Worm (Caenorhabditis elegans): ENCODE results near the gene marb-1.

Gene marb-1

DNA sequence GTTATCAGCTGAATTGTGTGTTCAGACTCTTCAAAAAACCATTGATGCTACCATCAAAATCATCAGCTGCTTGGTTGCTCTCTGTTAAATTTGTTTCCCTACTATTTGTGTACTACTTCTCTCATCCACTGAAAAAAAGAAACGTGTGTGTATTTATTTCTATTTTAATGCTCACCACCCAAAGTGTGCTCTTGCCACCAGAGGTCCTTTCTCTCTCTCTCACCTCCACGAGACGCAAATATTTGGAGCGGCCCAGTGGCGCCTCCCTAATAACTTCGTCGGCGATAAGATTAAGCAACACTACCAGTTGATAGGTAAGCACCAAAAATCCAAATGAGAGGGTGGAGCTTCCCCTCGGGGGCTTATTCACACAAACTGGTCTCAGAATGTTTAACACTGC lies 8.0 kb downstream of the marb-1 start:
- TF ChIP-seq ceh-83 (GFP tag; optimal IDR thresholded peaks at IDR 0.05): no peak
- no peak for TF ChIP-seq cnd-1 (tag; optimal IDR thresholded peaks at IDR 0.05)
- no peak for TF ChIP-seq elt-3 (tag; optimal IDR thresholded peaks at IDR 0.05)
- TF ChIP-seq sem-2 (GFP tag; optimal IDR thresholded peaks at IDR 0.05): no peak
- TF ChIP-seq ham-2 (GFP tag; optimal IDR thresholded peaks at IDR 0.05): no peak
- no peak for TF ChIP-seq lsy-2 (tag; optimal IDR thresholded peaks at IDR 0.05)
- no peak for TF ChIP-seq nhr-28 (tag; optimal IDR thresholded peaks at IDR 0.05)
- TF ChIP-seq zip-8 (tag; optimal IDR thresholded peaks at IDR 0.05): no peak
- TF ChIP-seq mep-1 (tag; optimal IDR thresholded peaks at IDR 0.05): no peak
- TF ChIP-seq bed-3 (GFP tag; optimal IDR thresholded peaks at IDR 0.05): no peak
- TF ChIP-seq unc-39 (tag; optimal IDR thresholded peaks at IDR 0.05): no peak
- TF ChIP-seq pha-4 (tag; optimal IDR thresholded peaks at IDR 0.05): no peak

DNA sequence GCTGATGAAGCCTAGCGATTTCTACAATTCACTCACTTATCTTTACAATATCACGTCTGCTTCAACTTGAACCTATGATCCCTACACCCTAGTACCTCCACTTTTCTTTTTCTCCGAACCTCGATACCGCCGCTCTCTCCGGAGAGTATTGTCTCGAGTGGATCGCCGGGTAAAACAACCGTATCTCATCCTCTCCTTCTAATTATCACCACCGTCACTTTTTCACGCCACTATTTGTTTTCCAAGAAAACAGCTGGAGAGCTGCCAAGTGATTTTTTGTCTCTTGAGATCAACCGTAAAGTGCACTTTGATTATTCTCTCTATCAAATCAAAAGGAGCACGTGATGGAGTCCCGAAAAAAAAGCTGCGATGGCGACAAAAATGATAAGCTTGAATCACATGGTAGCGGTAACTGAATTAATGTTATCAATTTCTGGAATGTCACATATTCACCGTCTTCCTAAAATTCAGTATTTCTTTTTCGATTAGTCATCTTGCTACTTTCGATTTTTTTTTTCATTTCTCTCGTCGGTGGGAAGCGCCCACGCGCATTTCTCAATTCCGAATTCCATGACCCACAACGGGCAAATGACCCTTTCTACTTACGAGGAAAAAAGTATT lies 9.2 kb downstream of the marb-1 start:
- TF ChIP-seq lsy-2 (tag; optimal IDR thresholded peaks at IDR 0.05) (no peak), ceh-83 (GFP tag; optimal IDR thresholded peaks at IDR 0.05) (no peak), nhr-12 (tag; optimal IDR thresholded peaks at IDR 0.05) (no peak), flh-1 (GFP tag; optimal IDR thresholded peaks at IDR 0.05) (no peak), zip-8 (tag; optimal IDR thresholded peaks at IDR 0.05) (no peak), unc-120 (tag; optimal IDR thresholded peaks at IDR 0.05; ENCODE audit: poor library complexity, severe bottlenecking) (no peak), nhr-237 (tag; optimal IDR thresholded peaks at IDR 0.05) (no peak), lin-32 (GFP tag; optimal IDR thresholded peaks at IDR 0.05) (no peak), ztf-11 (tag; optimal IDR thresholded peaks at IDR 0.05) (no peak), nhr-2 (tag; optimal IDR thresholded peaks at IDR 0.05) (no peak), ham-2 (GFP tag; optimal IDR thresholded peaks at IDR 0.05) (no peak), pha-4 (tag; optimal IDR thresholded peaks at IDR 0.05) (no peak), elt-1 (tag; optimal IDR thresholded peaks at IDR 0.05; ENCODE audit: borderline replicate concordance, insufficient read depth) (no peak), elt-3 (tag; optimal IDR thresholded peaks at IDR 0.05) (no peak)

DNA sequence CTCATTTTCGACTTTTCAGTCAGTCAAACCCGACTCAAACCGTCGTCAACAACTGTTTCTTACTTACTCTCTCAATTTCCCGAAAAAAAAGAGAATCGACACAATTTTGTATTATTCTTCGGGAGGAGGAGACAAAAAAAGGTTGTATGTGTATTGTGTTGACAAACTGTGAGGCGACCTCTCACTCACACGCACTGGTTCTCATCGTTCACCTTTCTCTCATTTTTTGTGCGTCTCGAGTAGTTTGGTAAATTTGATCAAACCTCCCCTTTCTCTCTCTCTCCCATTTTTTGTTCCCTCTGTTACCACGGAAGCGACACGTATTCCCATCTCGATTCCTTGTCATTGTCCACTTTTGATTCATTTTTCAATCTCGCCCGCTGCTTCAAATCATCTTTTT lies 10.0 kb downstream of the marb-1 start:
- TF ChIP-seq snpc-4 (tag; optimal IDR thresholded peaks at IDR 0.05): no peak
- TF ChIP-seq zip-8 (tag; optimal IDR thresholded peaks at IDR 0.05): no peak
- TF ChIP-seq nhr-12 (tag; optimal IDR thresholded peaks at IDR 0.05): no peak
- TF ChIP-seq nhr-237 (tag; optimal IDR thresholded peaks at IDR 0.05): no peak
- no peak for TF ChIP-seq bed-3 (GFP tag; optimal IDR thresholded peaks at IDR 0.05)
- TF ChIP-seq drap-1 (GFP tag; optimal IDR thresholded peaks at IDR 0.05): no peak
- no peak for TF ChIP-seq cnd-1 (tag; optimal IDR thresholded peaks at IDR 0.05)
- no peak for TF ChIP-seq unc-62 (GFP tag; optimal IDR thresholded peaks at IDR 0.05)
- TF ChIP-seq sptf-1 (tag; optimal IDR thresholded peaks at IDR 0.05): no peak
- no peak for TF ChIP-seq hlh-1 (tag; optimal IDR thresholded peaks at IDR 0.05)
- TF ChIP-seq ceh-43 (GFP tag; optimal IDR thresholded peaks at IDR 0.05): no peak
- TF ChIP-seq unc-39 (tag; optimal IDR thresholded peaks at IDR 0.05): no peak
- TF ChIP-seq sem-2 (GFP tag; optimal IDR thresholded peaks at IDR 0.05): no peak
- no peak for TF ChIP-seq mab-5 (tag; optimal IDR thresholded peaks at IDR 0.05)
- TF ChIP-seq lin-32 (GFP tag; optimal IDR thresholded peaks at IDR 0.05): no peak

DNA sequence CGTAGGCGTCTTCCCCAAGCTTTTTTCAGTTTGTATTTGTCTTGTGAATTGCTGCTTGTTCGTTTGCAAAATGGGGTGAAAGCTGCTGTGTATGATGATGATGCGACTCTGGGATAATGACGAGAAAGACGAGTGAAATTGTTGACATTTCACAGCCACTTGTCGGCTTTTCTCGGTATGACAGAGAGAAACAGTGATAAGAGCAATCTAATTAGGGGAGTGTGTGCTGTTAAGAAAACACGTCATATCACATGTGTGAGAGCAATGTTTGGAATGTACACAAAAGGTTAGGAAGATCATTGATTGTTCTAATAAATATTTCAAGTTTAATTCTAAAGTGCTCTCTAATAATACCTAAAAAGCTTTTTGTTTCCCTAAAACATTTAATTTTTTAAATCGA lies 11.1 kb downstream of the marb-1 start:
- no peak for TF ChIP-seq nhr-2 (tag; optimal IDR thresholded peaks at IDR 0.05)
- no peak for TF ChIP-seq tbx-8 (GFP tag; optimal IDR thresholded peaks at IDR 0.05)
- TF ChIP-seq nhr-76 (tag; optimal IDR thresholded peaks at IDR 0.05): no peak
- TF ChIP-seq lsy-2 (tag; optimal IDR thresholded peaks at IDR 0.05): no peak
- TF ChIP-seq nhr-237 (tag; optimal IDR thresholded peaks at IDR 0.05): no peak
- TF ChIP-seq snpc-4 (tag; optimal IDR thresholded peaks at IDR 0.05): no peak
- TF ChIP-seq unc-39 (tag; optimal IDR thresholded peaks at IDR 0.05): no peak
- TF ChIP-seq elt-1 (tag; optimal IDR thresholded peaks at IDR 0.05; ENCODE audit: borderline replicate concordance, insufficient read depth): no peak
- TF ChIP-seq ceh-83 (GFP tag; optimal IDR thresholded peaks at IDR 0.05): no peak
- no peak for TF ChIP-seq M03D4.4 (tag; optimal IDR thresholded peaks at IDR 0.05)
- no peak for TF ChIP-seq cnd-1 (tag; optimal IDR thresholded peaks at IDR 0.05)
- no peak for TF ChIP-seq lin-32 (GFP tag; optimal IDR thresholded peaks at IDR 0.05)
- TF ChIP-seq elt-3 (tag; optimal IDR thresholded peaks at IDR 0.05): no peak
- no peak for TF ChIP-seq ceh-43 (GFP tag; optimal IDR thresholded peaks at IDR 0.05)
- TF ChIP-seq blmp-1 (tag; optimal IDR thresholded peaks at IDR 0.05): no peak

DNA sequence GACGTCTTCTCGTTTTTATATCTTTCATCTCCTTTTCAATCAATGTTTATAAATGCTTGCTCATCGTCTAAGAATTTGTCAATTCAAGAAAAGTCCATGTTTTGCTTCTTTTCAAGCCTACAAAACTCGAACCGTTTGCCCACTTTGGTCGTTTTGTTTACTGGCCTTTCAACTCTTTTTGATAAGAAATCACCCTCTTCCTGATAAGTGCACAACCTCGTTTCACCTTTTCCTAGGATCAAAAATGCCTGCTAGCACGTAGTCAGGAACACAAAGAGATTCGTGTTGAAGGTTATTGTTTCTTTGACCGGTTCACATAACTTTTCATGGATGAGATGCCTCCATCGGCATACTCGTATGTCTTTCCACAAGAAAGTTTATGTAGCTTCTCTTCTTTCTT lies 12.2 kb downstream of the marb-1 start:
- no peak for TF ChIP-seq M03D4.4 (tag; optimal IDR thresholded peaks at IDR 0.05)
- TF ChIP-seq ham-2 (GFP tag; optimal IDR thresholded peaks at IDR 0.05): no peak
- no peak for TF ChIP-seq bed-3 (GFP tag; optimal IDR thresholded peaks at IDR 0.05)
- no peak for TF ChIP-seq nhr-2 (tag; optimal IDR thresholded peaks at IDR 0.05)
- TF ChIP-seq nhr-28 (tag; optimal IDR thresholded peaks at IDR 0.05): no peak

Measured in whole organism, mixed stage, embryonic.